Worm (Caenorhabditis elegans): ENCODE data around the gene math-5.

The math-5 gene

ce11 chrII:1870875-1871592, 11.6 kb downstream of the math-5 start, which contains the start of gene math-10:
TSS of gene math-10 (plus strand) at chrII:1871542.
- no peak for TF ChIP-seq unc-120 (tag; optimal IDR thresholded peaks at IDR 0.05; ENCODE audit: poor library complexity, severe bottlenecking)
- no peak for TF ChIP-seq snpc-4 (tag; optimal IDR thresholded peaks at IDR 0.05)
- TF ChIP-seq cnd-1 (tag; optimal IDR thresholded peaks at IDR 0.05): no peak
- TF ChIP-seq lin-13 (tag; optimal IDR thresholded peaks at IDR 0.05): no peak
- TF ChIP-seq mab-5 (tag; optimal IDR thresholded peaks at IDR 0.05): no peak
- TF ChIP-seq ceh-39 (tag; optimal IDR thresholded peaks at IDR 0.05): no peak
- TF ChIP-seq unc-62 (GFP tag; optimal IDR thresholded peaks at IDR 0.05): no peak
- TF ChIP-seq hlh-1 (tag; optimal IDR thresholded peaks at IDR 0.05): no peak
- no peak for TF ChIP-seq ceh-43 (GFP tag; optimal IDR thresholded peaks at IDR 0.05)

ce11 chrII:1869120-1869519, 13.5 kb downstream of the math-5 start, which contains the start of gene math-14:
TSS of gene math-14 (plus strand) at chrII:1869420.
- TF ChIP-seq mls-2 (tag; optimal IDR thresholded peaks at IDR 0.05) (no peak), pha-4 (tag; optimal IDR thresholded peaks at IDR 0.05) (no peak), ceh-43 (GFP tag; optimal IDR thresholded peaks at IDR 0.05) (no peak), hlh-1 (tag; optimal IDR thresholded peaks at IDR 0.05) (no peak), lin-13 (tag; optimal IDR thresholded peaks at IDR 0.05) (no peak), cnd-1 (tag; optimal IDR thresholded peaks at IDR 0.05) (no peak), lin-32 (GFP tag; optimal IDR thresholded peaks at IDR 0.05) (no peak), ces-1 (GFP tag; optimal IDR thresholded peaks at IDR 0.05) (no peak), unc-62 (GFP tag; optimal IDR thresholded peaks at IDR 0.05) (no peak), lsy-2 (tag; optimal IDR thresholded peaks at IDR 0.05) (no peak), sptf-1 (tag; optimal IDR thresholded peaks at IDR 0.05) (no peak), elt-3 (tag; optimal IDR thresholded peaks at IDR 0.05) (no peak), ham-2 (GFP tag; optimal IDR thresholded peaks at IDR 0.05) (no peak), nhr-76 (tag; optimal IDR thresholded peaks at IDR 0.05) (no peak), mab-5 (tag; optimal IDR thresholded peaks at IDR 0.05) (no peak), drap-1 (GFP tag; optimal IDR thresholded peaks at IDR 0.05) (no peak), unc-39 (tag; optimal IDR thresholded peaks at IDR 0.05) (no peak), M03D4.4 (tag; optimal IDR thresholded peaks at IDR 0.05) (no peak), zip-8 (tag; optimal IDR thresholded peaks at IDR 0.05) (no peak)

- TF ChIP-seq ceh-39 (tag; optimal IDR thresholded peaks at IDR 0.05): no peak
- TF ChIP-seq lin-13 (tag; optimal IDR thresholded peaks at IDR 0.05): no peak
- no peak for TF ChIP-seq pha-4 (tag; optimal IDR thresholded peaks at IDR 0.05)
- no peak for TF ChIP-seq flh-1 (GFP tag; optimal IDR thresholded peaks at IDR 0.05)
- no peak for TF ChIP-seq lin-32 (GFP tag; optimal IDR thresholded peaks at IDR 0.05)
- TF ChIP-seq mab-5 (tag; optimal IDR thresholded peaks at IDR 0.05): no peak
- no peak for TF ChIP-seq sem-2 (GFP tag; optimal IDR thresholded peaks at IDR 0.05)
- TF ChIP-seq zip-8 (tag; optimal IDR thresholded peaks at IDR 0.05): no peak
- TF ChIP-seq nhr-28 (tag; optimal IDR thresholded peaks at IDR 0.05): no peak
- TF ChIP-seq unc-39 (tag; optimal IDR thresholded peaks at IDR 0.05): no peak
- no peak for TF ChIP-seq ham-2 (GFP tag; optimal IDR thresholded peaks at IDR 0.05)
- TF ChIP-seq mls-2 (tag; optimal IDR thresholded peaks at IDR 0.05): no peak
- no peak for TF ChIP-seq M03D4.4 (tag; optimal IDR thresholded peaks at IDR 0.05)
- TF ChIP-seq nhr-76 (tag; optimal IDR thresholded peaks at IDR 0.05): no peak
- TF ChIP-seq nhr-12 (tag; optimal IDR thresholded peaks at IDR 0.05): no peak
- TF ChIP-seq lsy-2 (tag; optimal IDR thresholded peaks at IDR 0.05): no peak
- TF ChIP-seq hlh-1 (tag; optimal IDR thresholded peaks at IDR 0.05): no peak
- TF ChIP-seq cnd-1 (tag; optimal IDR thresholded peaks at IDR 0.05): no peak
- no peak for TF ChIP-seq bed-3 (GFP tag; optimal IDR thresholded peaks at IDR 0.05)
Measured at ce11 chrII:1865683-1866431, 16.7 kb downstream of the math-5 start, which contains the start of gene math-15. TSS of gene math-15 (plus strand) at chrII:1866381.

ce11 chrII:1864278-1864677, 18.3 kb downstream of the math-5 start, which contains the start of gene C16C4.17:
TSS of gene C16C4.17 (plus strand) at chrII:1864578.
- TF ChIP-seq unc-62 (GFP tag; optimal IDR thresholded peaks at IDR 0.05) (no peak), flh-1 (GFP tag; optimal IDR thresholded peaks at IDR 0.05) (no peak), drap-1 (GFP tag; optimal IDR thresholded peaks at IDR 0.05) (no peak), ceh-43 (GFP tag; optimal IDR thresholded peaks at IDR 0.05) (no peak), pha-4 (tag; optimal IDR thresholded peaks at IDR 0.05) (no peak), zip-8 (tag; optimal IDR thresholded peaks at IDR 0.05) (no peak), ceh-83 (GFP tag; optimal IDR thresholded peaks at IDR 0.05) (no peak), tbx-8 (GFP tag; optimal IDR thresholded peaks at IDR 0.05) (no peak), nhr-237 (tag; optimal IDR thresholded peaks at IDR 0.05) (no peak), nhr-12 (tag; optimal IDR thresholded peaks at IDR 0.05) (no peak), unc-39 (tag; optimal IDR thresholded peaks at IDR 0.05) (no peak), ces-1 (GFP tag; optimal IDR thresholded peaks at IDR 0.05) (no peak), nhr-28 (tag; optimal IDR thresholded peaks at IDR 0.05) (no peak), lin-32 (GFP tag; optimal IDR thresholded peaks at IDR 0.05) (no peak), M03D4.4 (tag; optimal IDR thresholded peaks at IDR 0.05) (no peak), cnd-1 (tag; optimal IDR thresholded peaks at IDR 0.05) (no peak), sptf-1 (tag; optimal IDR thresholded peaks at IDR 0.05) (no peak), nhr-76 (tag; optimal IDR thresholded peaks at IDR 0.05) (no peak), unc-120 (tag; optimal IDR thresholded peaks at IDR 0.05; ENCODE audit: poor library complexity, severe bottlenecking) (no peak)

Measured in whole organism, mixed stage, embryonic.